Fruit fly (Drosophila melanogaster): Measurements from ENCODE around the gene mib2.
A peak's percentile ranks its signal among the peaks of the same experiment; 100 is the strongest.

Gene mib2

DNA sequence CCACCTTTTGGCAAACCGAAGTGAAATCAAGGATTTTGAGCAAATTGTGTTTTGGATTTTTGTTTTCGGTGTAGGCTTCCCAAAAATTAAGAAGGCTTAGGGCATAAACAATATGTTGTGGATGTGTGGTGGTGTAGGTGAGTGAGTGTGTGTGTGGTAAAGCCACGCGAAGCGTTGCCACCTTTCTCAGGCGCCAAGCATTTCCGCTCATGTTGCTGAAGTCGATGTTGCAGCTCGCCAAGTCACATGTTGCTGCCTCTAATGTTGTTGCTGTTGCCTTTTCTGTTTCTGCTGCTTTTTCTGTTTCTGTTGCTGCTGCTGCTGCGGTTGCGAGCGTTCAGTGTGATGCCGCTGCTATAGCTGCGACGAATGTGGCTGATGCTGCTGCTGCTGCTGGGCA is 45.5 kb downstream of the mib2 start:
- TF ChIP-seq topi (GFP tag; optimal IDR thresholded peaks at IDR 0.05) = no peak
- TF ChIP-seq acj6 (GFP tag; optimal IDR thresholded peaks at IDR 0.05) = no peak
- no peak for TF ChIP-seq Met (GFP tag; optimal IDR thresholded peaks at IDR 0.05)
- no peak for TF ChIP-seq Blimp-1 (GFP tag; optimal IDR thresholded peaks at IDR 0.05)
- TF ChIP-seq CG11902 (GFP tag; optimal IDR thresholded peaks at IDR 0.05) = no peak
- TF ChIP-seq fd59A (GFP tag; optimal IDR thresholded peaks at IDR 0.05) = no peak
- TF ChIP-seq CG34406 (GFP tag; optimal IDR thresholded peaks at IDR 0.05) = no peak
- no peak for TF ChIP-seq Ets21C (GFP tag; optimal IDR thresholded peaks at IDR 0.05)
- TF ChIP-seq Hr39 (GFP tag; optimal IDR thresholded peaks at IDR 0.05) = no peak
- TF ChIP-seq pdm3 (GFP tag; optimal IDR thresholded peaks at IDR 0.05) = no peak
- no peak for TF ChIP-seq fkh (GFP tag; optimal IDR thresholded peaks at IDR 0.05)

DNA sequence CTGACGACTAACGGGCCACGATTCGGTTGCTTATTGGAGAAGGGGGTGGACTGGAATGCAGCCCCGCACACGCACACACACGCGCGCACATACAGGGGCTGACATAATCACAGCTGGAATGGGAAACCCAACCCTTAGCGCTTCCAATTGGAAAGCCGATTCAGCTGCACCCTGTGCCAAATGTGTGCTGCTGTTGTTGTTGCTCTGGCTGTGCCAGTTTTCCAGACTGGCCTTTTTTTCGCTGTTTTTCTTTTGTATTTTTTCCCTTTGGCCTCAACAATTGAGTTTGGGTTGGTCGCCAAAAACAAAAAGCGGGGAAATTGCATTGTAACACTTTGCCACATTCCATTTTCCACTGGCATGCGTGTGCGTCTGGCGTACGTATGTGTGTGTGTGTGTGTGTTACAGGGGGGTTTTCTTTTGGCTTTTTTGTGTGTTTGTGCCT is 49.1 kb downstream of the mib2 start:
- TF ChIP-seq lz (GFP tag; optimal IDR thresholded peaks at IDR 0.05) (no peak), CG6163 (GFP tag; IDR thresholded peaks at IDR 0.05) (0 out of 3 replicates have a peak, but pooled peaks have one; percentile 21)

DNA sequence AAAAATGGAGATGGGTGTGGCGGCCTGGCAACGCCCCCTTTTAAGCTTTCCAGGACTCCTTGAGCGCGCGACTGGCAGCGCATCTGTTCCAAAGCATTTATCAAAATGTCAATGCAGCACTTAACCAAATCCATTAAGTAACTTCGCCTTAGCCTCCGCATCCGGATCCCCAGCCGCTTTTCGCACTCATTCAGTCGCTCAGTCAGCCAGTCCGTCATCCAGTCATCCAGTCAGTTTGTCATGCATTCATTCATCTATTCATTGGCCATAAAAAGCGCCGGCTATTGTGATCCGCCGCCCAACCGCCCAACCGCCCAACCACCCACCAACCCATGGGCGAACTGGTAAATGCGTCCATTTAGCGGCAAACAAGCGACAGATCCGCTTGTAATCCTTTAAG is 54.7 kb downstream of the mib2 start:
- TF ChIP-seq CG6276 (GFP tag; optimal IDR thresholded peaks at IDR 0.05) = no peak

DNA sequence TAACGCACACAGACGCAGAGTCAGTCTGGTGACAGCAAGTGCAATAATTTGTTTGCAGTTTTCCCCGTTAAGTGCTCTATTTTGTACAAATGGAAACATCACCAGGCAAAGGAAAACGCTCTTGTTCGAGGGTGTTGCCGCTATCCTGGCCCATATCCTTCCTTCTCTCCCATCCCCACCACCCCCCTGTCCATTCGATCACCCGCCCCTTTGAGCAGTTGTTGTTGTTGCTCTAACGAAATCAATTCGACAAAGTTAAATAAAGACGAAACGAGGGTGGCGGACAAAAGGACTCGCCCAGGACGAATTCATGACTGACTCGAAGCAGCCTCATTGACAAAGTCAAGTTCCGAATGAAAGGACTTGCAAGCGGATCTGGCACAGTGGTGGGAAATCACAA is 55.1 kb downstream of the mib2 start:
- no peak for TF ChIP-seq CG3919 (GFP tag; optimal IDR thresholded peaks at IDR 0.05)
- no peak for TF ChIP-seq CG10669 (GFP tag; optimal IDR thresholded peaks at IDR 0.05)
- no peak for TF ChIP-seq CG6276 (GFP tag; optimal IDR thresholded peaks at IDR 0.05)
- TF ChIP-seq CG16779 (tag; optimal IDR thresholded peaks at IDR 0.05) = no peak
- TF ChIP-seq pdm3 (GFP tag; optimal IDR thresholded peaks at IDR 0.05) = no peak
- no peak for TF ChIP-seq Eip93F (GFP tag; optimal IDR thresholded peaks at IDR 0.05)
- TF ChIP-seq CG6808 (GFP tag; optimal IDR thresholded peaks at IDR 0.05) = no peak
- TF ChIP-seq vri (GFP tag; optimal IDR thresholded peaks at IDR 0.05) = no peak
- TF ChIP-seq dsx (GFP tag; optimal IDR thresholded peaks at IDR 0.05; ENCODE audit: poor library complexity, severe bottlenecking) = no peak
- TF ChIP-seq lz (GFP tag; optimal IDR thresholded peaks at IDR 0.05) = no peak
- no peak for TF ChIP-seq Eip75B (GFP tag; optimal IDR thresholded peaks at IDR 0.05)
